Worm (Caenorhabditis elegans): ENCODE data around the gene T22D1.5.

DNA sequence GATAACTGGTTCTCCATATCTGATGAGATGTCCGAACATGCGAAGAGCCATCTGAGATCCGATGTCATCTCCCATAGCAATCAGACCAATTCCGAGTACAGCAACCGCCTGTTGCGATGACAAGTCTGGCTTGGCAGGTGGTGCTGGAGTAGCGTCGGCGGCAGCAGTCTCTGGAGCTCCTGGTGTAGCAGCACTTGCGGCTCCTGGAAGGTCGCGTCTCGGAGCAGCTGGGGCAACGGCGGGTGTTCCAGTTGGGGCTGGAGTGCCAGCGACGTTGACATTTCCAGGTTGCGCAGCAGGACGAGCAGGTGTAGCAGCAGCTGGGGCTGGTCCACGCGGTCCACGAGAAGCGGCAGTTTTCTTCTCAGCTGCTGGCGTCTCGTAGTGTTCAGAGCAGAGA lies 3.7 kb downstream of the T22D1.5 start:
- TF ChIP-seq lin-39 (tag; optimal IDR thresholded peaks at IDR 0.05) (no peak), aly-2 (tag; optimal IDR thresholded peaks at IDR 0.05) (no peak), ceh-16 (tag; optimal IDR thresholded peaks at IDR 0.05) (no peak), nhr-21 (tag; optimal IDR thresholded peaks at IDR 0.05) (no peak), gmeb-1 (tag; optimal IDR thresholded peaks at IDR 0.05) (no peak), ztf-11 (tag; optimal IDR thresholded peaks at IDR 0.05) (no peak), elt-1 (tag; optimal IDR thresholded peaks at IDR 0.05) (no peak), alr-1 (tag; optimal IDR thresholded peaks at IDR 0.05) (no peak), nhr-77 (tag; optimal IDR thresholded peaks at IDR 0.05) (no peak), ztf-4 (tag; optimal IDR thresholded peaks at IDR 0.05) (no peak), peb-1 (tag; optimal IDR thresholded peaks at IDR 0.05) (no peak), ceh-82 (tag; optimal IDR thresholded peaks at IDR 0.05) (no peak), fos-1 (tag; optimal IDR thresholded peaks at IDR 0.05) (no peak), unc-62 (GFP tag; optimal IDR thresholded peaks at IDR 0.05) (no peak)
